Worm (Caenorhabditis elegans): Measurements from ENCODE around the gene F09G8.10.

- TF ChIP-seq blmp-1 (tag; optimal IDR thresholded peaks at IDR 0.05; ENCODE audit: insufficient read depth) (no peak), sma-9 (GFP tag; optimal IDR thresholded peaks at IDR 0.05) (no peak), sma-9 (tag; optimal IDR thresholded peaks at IDR 0.05) (no peak), snpc-4 (tag; optimal IDR thresholded peaks at IDR 0.05) (no peak), zag-1 (tag; optimal IDR thresholded peaks at IDR 0.05) (no peak)
Measured at ce11 chrIII:8310239-8311057, 38.5 kb upstream of the F09G8.10 start, which contains the start of gene F10E9.3.
